Worm (Caenorhabditis elegans) whole organism, young adult: ENCODE data around the gene bgal-2.

Experiments used
- B0019.2 ChIP-seq: fragments of 200-800 bp; sonication (Bioruptor generic); conservative IDR thresholded peaks from 2 replicates; pipeline ENCODE4 v1.3.6; 2022; ENCODE audit warnings: missing genetic modification reagents, missing genetic modification characterization, missing compliant biosample characterization
- B0035.1 ChIP-seq: sonication (generic microtip); optimal IDR thresholded peaks from 2 replicates; lab custom pipeline; 2016; ENCODE audit warnings: missing genetic modification characterization, mild to moderate bottlenecking, missing compliant biosample characterization, missing genotype, missing genetic modification reagents
- F23B12.7 ChIP-seq: sonication (generic microtip); optimal IDR thresholded peaks from 2 replicates; lab custom pipeline; 2017; ENCODE audit warnings: missing genetic modification characterization, mild to moderate bottlenecking, missing compliant biosample characterization, antibody characterized with exemption, moderate library complexity; ENCODE audit not compliant: insufficient read depth
- F33H1.4 ChIP-seq: fragments of 200-800 bp; sonication (Bioruptor generic); IDR thresholded peaks from 2 replicates; pipeline ENCODE4 v1.3.6; 2022; ENCODE audit warnings: missing genetic modification reagents, missing genetic modification characterization, missing compliant biosample characterization
- F49E8.2 ChIP-seq: sonication (generic microtip); optimal IDR thresholded peaks from 3 replicates; lab custom pipeline; 2017; ENCODE audit warnings: missing genetic modification characterization, mild to moderate bottlenecking, missing compliant biosample characterization, antibody characterized with exemption, moderate library complexity; ENCODE audit not compliant: insufficient read depth
- F55B11.4 ChIP-seq: sonication (generic microtip); optimal IDR thresholded peaks from 2 replicates; lab custom pipeline; 2016; ENCODE audit warnings: missing compliant biosample characterization, missing genetic modification characterization, borderline replicate concordance; ENCODE audit not compliant: insufficient read depth
- F57A8.1 ChIP-seq: fragments of 200-800 bp; sonication (Bioruptor generic); optimal IDR thresholded peaks from 2 replicates; lab custom pipeline; 2018; ENCODE audit warnings: mild to moderate bottlenecking, missing genetic modification characterization, moderate library complexity, missing compliant biosample characterization
- F57C9.4 ChIP-seq: sonication (generic microtip); optimal IDR thresholded peaks from 2 replicates; lab custom pipeline; 2017; ENCODE audit warnings: mild to moderate bottlenecking, missing genetic modification characterization, missing compliant biosample characterization
- Y53F4B.3 ChIP-seq: fragments of 200-800 bp; sonication (Bioruptor generic); IDR thresholded peaks from 2 replicates; pipeline ENCODE4 v1.3.6; 2022; ENCODE audit warnings: missing genetic modification reagents, missing genetic modification characterization, missing compliant biosample characterization
- Y95B8A.8 ChIP-seq: fragments of 200-800 bp; sonication (Bioruptor generic); IDR thresholded peaks from 2 replicates; pipeline ENCODE4 v1.3.6; 2022; ENCODE audit warnings: missing genetic modification reagents, missing genetic modification characterization, missing compliant biosample characterization
- ZK185.1 ChIP-seq: sonication (generic microtip); optimal IDR thresholded peaks from 2 replicates; lab custom pipeline; 2016; ENCODE audit warnings: mild to moderate bottlenecking, missing genetic modification characterization, missing compliant biosample characterization; ENCODE audit not compliant: poor library complexity, severe bottlenecking
- akir-1 ChIP-seq: fragments of 200-800 bp; sonication (Bioruptor generic); optimal IDR thresholded peaks from 2 replicates; lab custom pipeline; 2018; ENCODE audit warnings: mild to moderate bottlenecking, missing genetic modification characterization, moderate library complexity, missing compliant biosample characterization
- ama-1 ChIP-seq, 3 experiments: fragments of 150-350 bp in 1 of 3; sonication (generic microtip) in 2 of 3; optimal IDR thresholded peaks; 2 replicates each; lab custom pipeline; 2014 to 2018; ENCODE audit warnings: missing biosample characterization in 2 of 3, missing genetic modification characterization in 2 of 3, missing genetic modification reagents in 2 of 3
- atf-7 ChIP-seq: sonication (generic microtip); optimal IDR thresholded peaks from 2 replicates; lab custom pipeline; 2017; ENCODE audit warnings: mild to moderate bottlenecking, missing genetic modification characterization, missing compliant biosample characterization
- athp-1 ChIP-seq: sonication (generic microtip); optimal IDR thresholded peaks from 2 replicates; lab custom pipeline; 2017; ENCODE audit warnings: mild to moderate bottlenecking, missing genetic modification characterization, missing compliant biosample characterization
- ccch-3 ChIP-seq: fragments of 200-800 bp; sonication (Bioruptor generic); optimal IDR thresholded peaks from 2 replicates; lab custom pipeline; 2018; ENCODE audit warnings: mild to moderate bottlenecking, missing genetic modification characterization, missing compliant biosample characterization
- ceh-100 ChIP-seq: fragments of 200-800 bp; sonication (Bioruptor generic); IDR thresholded peaks from 2 replicates; pipeline ENCODE4 v1.3.6; 2022; ENCODE audit warnings: missing genetic modification reagents, missing genetic modification characterization, missing compliant biosample characterization
- ceh-40 ChIP-seq: fragments of 200-800 bp; sonication (Bioruptor generic); IDR thresholded peaks from 2 replicates; pipeline ENCODE4 v1.3.6; 2022; ENCODE audit warnings: missing genetic modification characterization, missing compliant biosample characterization
- ceh-91 ChIP-seq: fragments of 200-800 bp; sonication (Bioruptor generic); IDR thresholded peaks from 2 replicates; pipeline ENCODE4 v1.3.6; 2022; ENCODE audit warnings: missing genetic modification reagents, missing genetic modification characterization, missing compliant biosample characterization
- dox-1 ChIP-seq: fragments of 200-800 bp; sonication (Bioruptor generic); IDR thresholded peaks from 2 replicates; pipeline ENCODE4 v1.3.6; 2022; ENCODE audit warnings: missing genetic modification reagents, missing genetic modification characterization, missing compliant biosample characterization
- dpl-1 ChIP-seq: fragments of 150-350 bp; optimal IDR thresholded peaks from 2 replicates; lab custom pipeline; 2014; ENCODE audit warnings: missing biosample characterization, missing genetic modification reagents, missing genetic modification characterization
- efl-1 ChIP-seq: fragments of 150-350 bp; optimal IDR thresholded peaks from 2 replicates; lab custom pipeline; 2014; ENCODE audit warnings: missing biosample characterization, missing genetic modification reagents, missing genetic modification characterization
- fkh-3 ChIP-seq: sonication (generic microtip); optimal IDR thresholded peaks from 2 replicates; lab custom pipeline; 2016; ENCODE audit warnings: mild to moderate bottlenecking, missing genetic modification characterization, missing compliant biosample characterization
- hmg-20 ChIP-seq: fragments of 200-800 bp; sonication (Bioruptor generic); IDR thresholded peaks from 2 replicates; pipeline ENCODE4 v1.3.6; 2022; ENCODE audit warnings: missing genetic modification reagents, missing genetic modification characterization, missing compliant biosample characterization
- hrde-1 ChIP-seq: sonication (generic microtip); optimal IDR thresholded peaks from 2 replicates; lab custom pipeline; 2016; ENCODE audit warnings: missing genetic modification characterization, mild to moderate bottlenecking, missing compliant biosample characterization, moderate library complexity, missing genotype, missing genetic modification reagents, borderline replicate concordance
- hsf-1 ChIP-seq: fragments of 200-800 bp; sonication (Bioruptor generic); IDR thresholded peaks from 2 replicates; pipeline ENCODE4 v1.3.6; 2022; ENCODE audit warnings: missing genetic modification reagents, missing genetic modification characterization, missing compliant biosample characterization
- lag-1 ChIP-seq: fragments of 200-800 bp; sonication (Bioruptor generic); IDR thresholded peaks from 2 replicates; pipeline ENCODE4 v1.3.6; 2022; ENCODE audit warnings: missing genetic modification reagents, missing genetic modification characterization, missing compliant biosample characterization
- lin-26 ChIP-seq: fragments of 200-800 bp; sonication (Bioruptor generic); IDR thresholded peaks from 2 replicates; pipeline ENCODE4 v1.3.6; 2022; ENCODE audit warnings: missing genetic modification reagents, missing genetic modification characterization, missing compliant biosample characterization
- lsy-27 ChIP-seq: sonication (generic microtip); optimal IDR thresholded peaks from 2 replicates; lab custom pipeline; 2017; ENCODE audit warnings: missing genetic modification characterization, mild to moderate bottlenecking, missing compliant biosample characterization, antibody characterized with exemption, missing genotype, borderline replicate concordance; ENCODE audit not compliant: insufficient read depth
- mcd-1 ChIP-seq: fragments of 200-800 bp; sonication (Bioruptor generic); IDR thresholded peaks from 2 replicates; pipeline ENCODE4 v1.3.6; 2022; ENCODE audit warnings: missing genetic modification reagents, missing genetic modification characterization, missing compliant biosample characterization
- mes-4 ChIP-seq: sonication (generic microtip); optimal IDR thresholded peaks from 2 replicates; lab custom pipeline; 2016; ENCODE audit warnings: missing genotype, missing genetic modification characterization, missing compliant biosample characterization
- nfya-1 ChIP-seq: sonication (generic microtip); optimal IDR thresholded peaks from 2 replicates; lab custom pipeline; 2017; ENCODE audit warnings: antibody characterized with exemption, missing compliant biosample characterization, missing genetic modification characterization, borderline replicate concordance; ENCODE audit not compliant: insufficient read depth
- nfyb-1 ChIP-seq: fragments of 200-800 bp; sonication (Bioruptor generic); IDR thresholded peaks from 2 replicates; pipeline ENCODE4 v1.3.6; 2022; ENCODE audit warnings: missing genetic modification reagents, missing genetic modification characterization, missing compliant biosample characterization
- nhr-179 ChIP-seq: sonication (generic microtip); optimal IDR thresholded peaks from 2 replicates; lab custom pipeline; 2016; ENCODE audit warnings: mild to moderate bottlenecking, missing genetic modification characterization, missing compliant biosample characterization
- pbrm-1 ChIP-seq: fragments of 200-800 bp; sonication (Bioruptor generic); IDR thresholded peaks from 2 replicates; pipeline ENCODE4 v1.3.6; 2022; ENCODE audit warnings: missing genetic modification reagents, missing genetic modification characterization, missing compliant biosample characterization
- pha-4 ChIP-seq: fragments of 150-350 bp; sonication (generic microtip); optimal IDR thresholded peaks from 2 replicates; lab custom pipeline; 2014; ENCODE audit warnings: missing biosample characterization, missing genetic modification reagents, missing genetic modification characterization
- rec-8 ChIP-seq, 2 experiments: sonication (generic microtip); optimal IDR thresholded peaks; 2 replicates each; lab custom pipeline; 2016; ENCODE audit warnings: mild to moderate bottlenecking in 2 of 2, missing genetic modification characterization in 2 of 2, missing genetic modification reagents in 2 of 2, missing genotype in 2 of 2, missing biosample characterization in 1 of 2, missing compliant biosample characterization in 1 of 2, moderate library complexity in 1 of 2
- repo-1 ChIP-seq: sonication (generic microtip); optimal IDR thresholded peaks from 2 replicates; lab custom pipeline; 2017; ENCODE audit warnings: mild to moderate bottlenecking, missing genetic modification characterization, missing compliant biosample characterization
- rpc-1 ChIP-seq, 2 experiments: fragments of 150-350 bp in 1 of 2; sonication (generic microtip) in 1 of 2; optimal IDR thresholded peaks; 2 replicates each; lab custom pipeline; 2014 to 2018; ENCODE audit warnings: missing biosample characterization in 1 of 2, missing genetic modification characterization in 1 of 2, missing genetic modification reagents in 1 of 2, missing genotype in 1 of 2
- sdz-38 ChIP-seq: sonication (generic microtip); optimal IDR thresholded peaks from 2 replicates; lab custom pipeline; 2016; ENCODE audit warnings: missing genotype, missing genetic modification characterization, missing compliant biosample characterization
- sptf-2 ChIP-seq: fragments of 200-800 bp; sonication (Bioruptor generic); optimal IDR thresholded peaks from 2 replicates; lab custom pipeline; 2018; ENCODE audit warnings: mild to moderate bottlenecking, missing genetic modification characterization, missing compliant biosample characterization
- zim-3 ChIP-seq: sonication (generic microtip); optimal IDR thresholded peaks from 2 replicates; lab custom pipeline; 2017; ENCODE audit warnings: mild to moderate bottlenecking, missing genetic modification characterization, moderate library complexity, missing compliant biosample characterization
- ztf-6 ChIP-seq: fragments of 200-800 bp; sonication (Bioruptor generic); IDR thresholded peaks from 2 replicates; pipeline ENCODE4 v1.3.6; 2022; ENCODE audit warnings: missing genetic modification reagents, missing genetic modification characterization, missing compliant biosample characterization

The bgal-2 gene

ce11 chrX:6743344-6743743, 40.9 kb upstream of the bgal-2 start:
- 0 out of 2 replicates have a peak, but pooled peaks have one; percentile 6 for TF ChIP-seq Y95B8A.8 (GFP tag; lab: Robert Waterston, UW)
- TF ChIP-seq hmg-20 (GFP tag; lab: Robert Waterston, UW): 0 out of 2 replicates have a peak, but pooled peaks have one; percentile 18
- TF ChIP-seq pha-4 (tag; lab: Kevin White, UChicago): no peak
- peak; percentile 17 for TF ChIP-seq ama-1 (optimal IDR thresholded peaks at IDR 0.05; lab: Kevin White, UChicago)
- no peak for TF ChIP-seq ama-1 (GFP tag; optimal IDR thresholded peaks at IDR 0.05; lab: Kevin White, UChicago)

ce11 chrX:6743853-6744346, 40.3 kb upstream of the bgal-2 start:
- TF ChIP-seq zim-3 (tag; lab: Kevin White, UChicago) (peak; percentile 84), hrde-1 (tag; lab: Kevin White, UChicago) (no peak), ccch-3 (no peak), nfya-1 (tag; lab: Kevin White, UChicago) (no peak), rec-8 (tag; optimal IDR thresholded peaks at IDR 0.05; lab: Kevin White, UChicago) (no peak), mes-4 (tag; lab: Kevin White, UChicago) (no peak), nfyb-1 (GFP tag; lab: Robert Waterston, UW) (peak; percentile 88), F33H1.4 (0 out of 2 replicates have a peak, but pooled peaks have one; percentile 23), repo-1 (tag; lab: Kevin White, UChicago) (peak; percentile 92), hsf-1 (peak; percentile 49; the same call in 1 of the 2 replicates), pha-4 (tag; lab: Kevin White, UChicago) (peak; percentile 35), B0035.1 (tag; lab: Kevin White, UChicago) (peak; percentile 77), F23B12.7 (tag; lab: Kevin White, UChicago) (peak; percentile 4), ztf-6 (GFP tag; lab: Robert Waterston, UW) (no peak), F49E8.2 (tag; lab: Kevin White, UChicago) (no peak), atf-7 (tag; lab: Kevin White, UChicago) (peak; percentile 95), nhr-179 (no peak), F57A8.1 (GFP tag; lab: Kevin White, UChicago) (no peak), B0019.2 (GFP tag; lab: Robert Waterston, UW) (no peak; the same call in 1 of the 2 replicates), dpl-1 (GFP tag; lab: Kevin White, UChicago) (no peak), ama-1 (optimal IDR thresholded peaks at IDR 0.05; lab: Kevin White, UChicago) (peak; percentile 94), ama-1 (GFP tag; optimal IDR thresholded peaks at IDR 0.05; lab: Kevin White, UChicago) (peak in 1 of 2 experiments; percentile 55), mcd-1 (GFP tag; lab: Robert Waterston, UW) (peak; percentile 47; the same call in 1 of the 2 replicates), sdz-38 (tag; lab: Kevin White, UChicago) (no peak), hmg-20 (GFP tag; lab: Robert Waterston, UW) (no peak), athp-1 (peak; percentile 45), Y53F4B.3 (GFP tag; lab: Robert Waterston, UW) (no peak), efl-1 (no peak), lin-26 (GFP tag; lab: Robert Waterston, UW) (peak; percentile 84), fkh-3 (tag; lab: Kevin White, UChicago) (no peak), lag-1 (0 out of 2 replicates have a peak, but pooled peaks have one; percentile 25), pbrm-1 (peak; percentile 82; the same call in 1 of the 2 replicates), sptf-2 (GFP tag; lab: Kevin White, UChicago) (no peak), dox-1 (GFP tag; lab: Robert Waterston, UW) (peak; percentile 79), F55B11.4 (no peak), ceh-40 (GFP tag; lab: Robert Waterston, UW) (0 out of 2 replicates have a peak, but pooled peaks have one; percentile 3), F57C9.4 (tag; lab: Kevin White, UChicago) (no peak), ZK185.1 (peak; percentile 93), lsy-27 (no peak), ceh-100 (GFP tag; lab: Robert Waterston, UW) (peak; percentile 38; the same call in 1 of the 2 replicates), ceh-91 (GFP tag; lab: Robert Waterston, UW) (no peak), rpc-1 (optimal IDR thresholded peaks at IDR 0.05; lab: Kevin White, UChicago) (no peak), rpc-1 (tag; optimal IDR thresholded peaks at IDR 0.05; lab: Kevin White, UChicago) (no peak), akir-1 (GFP tag; lab: Kevin White, UChicago) (peak; percentile 41)
